Worm (Caenorhabditis elegans) whole organism, L2 larva: ENCODE results near the gene erp-44.2.

Source experiments
- C34F6.9 ChIP-seq: fragments of 150-350 bp; optimal IDR thresholded peaks from 2 replicates; lab custom pipeline; 2014; ENCODE audit warnings: missing biosample characterization, missing genetic modification characterization
- F13H6.1 ChIP-seq: sonication (generic microtip); optimal IDR thresholded peaks from 2 replicates; lab custom pipeline; 2016; ENCODE audit warnings: missing genetic modification characterization, missing compliant biosample characterization
- R02D3.7 ChIP-seq: fragments of 150-350 bp; optimal IDR thresholded peaks from 2 replicates; lab custom pipeline; 2014; ENCODE audit warnings: missing biosample characterization, missing genetic modification characterization
- Y55F3AM.14 ChIP-seq: fragments of 200-800 bp; sonication (Bioruptor generic); optimal IDR thresholded peaks from 2 replicates; lab custom pipeline; 2018; ENCODE audit warnings: mild to moderate bottlenecking, missing genetic modification characterization, missing compliant biosample characterization
- ZK546.5 ChIP-seq: sonication (generic microtip); optimal IDR thresholded peaks from 2 replicates; lab custom pipeline; 2017; ENCODE audit warnings: missing biosample characterization, missing genetic modification characterization
- alr-1 ChIP-seq: fragments of 150-350 bp; optimal IDR thresholded peaks from 2 replicates; lab custom pipeline; 2014; ENCODE audit warnings: missing biosample characterization, missing genetic modification characterization
- ama-1 ChIP-seq: fragments of 150-350 bp; optimal IDR thresholded peaks from 2 replicates; lab custom pipeline; 2018; ENCODE audit warnings: inconsistent platforms
- blmp-1 ChIP-seq: sonication (generic microtip); optimal IDR thresholded peaks from 2 replicates; lab custom pipeline; 2017; ENCODE audit warnings: missing genetic modification characterization, mild to moderate bottlenecking, missing compliant biosample characterization, antibody characterized with exemption, moderate library complexity; ENCODE audit not compliant: insufficient read depth
- ceh-16 ChIP-seq: fragments of 150-350 bp; optimal IDR thresholded peaks from 2 replicates; lab custom pipeline; 2014; ENCODE audit warnings: missing biosample characterization, missing genetic modification characterization
- ceh-82 ChIP-seq: fragments of 150-350 bp; optimal IDR thresholded peaks from 2 replicates; lab custom pipeline; 2014; ENCODE audit warnings: missing biosample characterization, missing genetic modification characterization
- crh-2 ChIP-seq: sonication (generic microtip); optimal IDR thresholded peaks from 2 replicates; lab custom pipeline; 2017; ENCODE audit warnings: missing biosample characterization, missing genetic modification characterization
- dmd-4 ChIP-seq: sonication (generic microtip); optimal IDR thresholded peaks from 2 replicates; lab custom pipeline; 2017; ENCODE audit warnings: missing biosample characterization, missing genetic modification characterization
- egl-27 ChIP-seq: sonication (generic microtip); optimal IDR thresholded peaks from 3 replicates; lab custom pipeline; 2017; ENCODE audit warnings: missing biosample characterization, missing genetic modification reagents, missing genetic modification characterization
- elt-1 ChIP-seq: fragments of 150-350 bp; optimal IDR thresholded peaks from 2 replicates; lab custom pipeline; 2014; ENCODE audit warnings: missing biosample characterization, missing genetic modification characterization
- elt-3 ChIP-seq: sonication (generic microtip); optimal IDR thresholded peaks from 2 replicates; lab custom pipeline; 2017; ENCODE audit warnings: missing biosample characterization, missing genetic modification characterization
- fos-1 ChIP-seq: fragments of 150-350 bp; optimal IDR thresholded peaks from 2 replicates; lab custom pipeline; 2014; ENCODE audit warnings: missing biosample characterization, missing genetic modification characterization
- gmeb-1 ChIP-seq: fragments of 150-350 bp; optimal IDR thresholded peaks from 2 replicates; lab custom pipeline; 2014; ENCODE audit warnings: missing biosample characterization, missing genetic modification characterization
- lin-11 ChIP-seq: fragments of 150-350 bp; sonication (generic microtip); optimal IDR thresholded peaks from 2 replicates; lab custom pipeline; 2014; ENCODE audit warnings: missing biosample characterization, missing genetic modification characterization, inconsistent platforms, mixed read lengths
- lin-13 ChIP-seq: fragments of 150-350 bp; optimal IDR thresholded peaks from 2 replicates; lab custom pipeline; 2014; ENCODE audit warnings: missing biosample characterization, missing genetic modification reagents, missing genetic modification characterization
- lin-39 ChIP-seq: fragments of 150-350 bp; optimal IDR thresholded peaks from 2 replicates; lab custom pipeline; 2014; ENCODE audit warnings: missing biosample characterization, missing genetic modification reagents, missing genetic modification characterization
- lsy-2 ChIP-seq, 2 experiments: fragments of 150-350 bp in 1 of 2; sonication (generic microtip) in 1 of 2; optimal IDR thresholded peaks; 2 replicates each; lab custom pipeline; 2014 to 2017; ENCODE audit warnings: missing biosample characterization in 2 of 2, missing genetic modification characterization in 2 of 2
- mab-5 ChIP-seq: fragments of 150-350 bp; optimal IDR thresholded peaks from 2 replicates; lab custom pipeline; 2014; ENCODE audit warnings: missing biosample characterization, missing genetic modification characterization
- mbf-1 ChIP-seq: sonication (generic microtip); optimal IDR thresholded peaks from 2 replicates; lab custom pipeline; 2017; ENCODE audit warnings: missing biosample characterization, missing genetic modification characterization
- mdl-1 ChIP-seq, 2 experiments: fragments of 150-350 bp in 1 of 2; sonication (generic microtip) in 1 of 2; optimal IDR thresholded peaks; 2 replicates each; lab custom pipeline; 2017; ENCODE audit warnings: missing biosample characterization in 2 of 2, missing genetic modification characterization in 2 of 2
- nhr-10 ChIP-seq: sonication (generic microtip); optimal IDR thresholded peaks from 2 replicates; lab custom pipeline; 2017; ENCODE audit warnings: missing biosample characterization, missing genetic modification characterization
- nhr-11 ChIP-seq: fragments of 150-350 bp; optimal IDR thresholded peaks from 2 replicates; lab custom pipeline; 2014; ENCODE audit warnings: missing biosample characterization, missing genetic modification characterization
- nhr-12 ChIP-seq: fragments of 150-350 bp; optimal IDR thresholded peaks from 2 replicates; lab custom pipeline; 2014; ENCODE audit warnings: missing biosample characterization, missing genetic modification characterization
- nhr-129 ChIP-seq: fragments of 150-350 bp; optimal IDR thresholded peaks from 2 replicates; lab custom pipeline; 2014; ENCODE audit warnings: missing biosample characterization, missing genetic modification characterization
- nhr-21 ChIP-seq: fragments of 150-350 bp; optimal IDR thresholded peaks from 2 replicates; lab custom pipeline; 2014; ENCODE audit warnings: missing biosample characterization, missing genetic modification characterization
- nhr-23 ChIP-seq: fragments of 150-350 bp; optimal IDR thresholded peaks from 2 replicates; lab custom pipeline; 2014; ENCODE audit warnings: missing biosample characterization, missing genetic modification reagents, missing genetic modification characterization
- nhr-25 ChIP-seq: fragments of 150-350 bp; sonication (generic microtip); optimal IDR thresholded peaks from 3 replicates; lab custom pipeline; 2014; ENCODE audit warnings: missing biosample characterization, missing genetic modification characterization
- nhr-6 ChIP-seq: fragments of 150-350 bp; optimal IDR thresholded peaks from 2 replicates; lab custom pipeline; 2014; ENCODE audit warnings: missing biosample characterization, missing genetic modification characterization
- nhr-77 ChIP-seq: fragments of 150-350 bp; optimal IDR thresholded peaks from 2 replicates; lab custom pipeline; 2014; ENCODE audit warnings: missing biosample characterization, missing genetic modification characterization
- peb-1 ChIP-seq: fragments of 150-350 bp; optimal IDR thresholded peaks from 2 replicates; lab custom pipeline; 2014; ENCODE audit warnings: missing biosample characterization, missing genetic modification characterization
- sem-4 ChIP-seq: fragments of 150-350 bp; optimal IDR thresholded peaks from 2 replicates; lab custom pipeline; 2014; ENCODE audit warnings: missing biosample characterization, missing genetic modification reagents, missing genetic modification characterization
- skn-1 ChIP-seq: sonication (generic microtip); optimal IDR thresholded peaks from 2 replicates; lab custom pipeline; 2017; ENCODE audit warnings: missing biosample characterization, missing genetic modification characterization
- sma-9 ChIP-seq, 2 experiments: fragments of 150-350 bp in 1 of 2; sonication (generic microtip) in 1 of 2; optimal IDR thresholded peaks; 2 replicates each; lab custom pipeline; 2014 to 2016; ENCODE audit warnings: missing genetic modification characterization in 2 of 2, mild to moderate bottlenecking in 1 of 2, missing biosample characterization in 1 of 2, missing compliant biosample characterization in 1 of 2, missing genetic modification reagents in 1 of 2, moderate library complexity in 1 of 2
- snpc-4 ChIP-seq: fragments of 150-350 bp; optimal IDR thresholded peaks from 2 replicates; lab custom pipeline; 2014; ENCODE audit warnings: missing biosample characterization, missing genetic modification characterization
- unc-39 ChIP-seq: fragments of 150-350 bp; optimal IDR thresholded peaks from 2 replicates; lab custom pipeline; 2014; ENCODE audit warnings: missing biosample characterization, missing genetic modification characterization
- unc-55 ChIP-seq: fragments of 150-350 bp; sonication (generic microtip); optimal IDR thresholded peaks from 3 replicates; lab custom pipeline; 2014; ENCODE audit warnings: missing biosample characterization, missing genetic modification reagents, missing genetic modification characterization
- unc-62 ChIP-seq: fragments of 150-350 bp; optimal IDR thresholded peaks from 2 replicates; lab custom pipeline; 2014; ENCODE audit warnings: missing biosample characterization, missing genetic modification reagents, missing genetic modification characterization
- zag-1 ChIP-seq: fragments of 150-350 bp; optimal IDR thresholded peaks from 2 replicates; lab custom pipeline; 2014; ENCODE audit warnings: missing biosample characterization, missing genetic modification characterization
- ztf-1 ChIP-seq: fragments of 200-800 bp; sonication (Bioruptor generic); conservative IDR thresholded peaks from 2 replicates; pipeline ENCODE4 v1.3.6; 2022; ENCODE audit warnings: missing genetic modification characterization, missing compliant biosample characterization
- ztf-4 ChIP-seq: fragments of 150-350 bp; optimal IDR thresholded peaks from 2 replicates; lab custom pipeline; 2014; ENCODE audit warnings: missing biosample characterization, missing genetic modification characterization

Gene erp-44.2

DNA sequence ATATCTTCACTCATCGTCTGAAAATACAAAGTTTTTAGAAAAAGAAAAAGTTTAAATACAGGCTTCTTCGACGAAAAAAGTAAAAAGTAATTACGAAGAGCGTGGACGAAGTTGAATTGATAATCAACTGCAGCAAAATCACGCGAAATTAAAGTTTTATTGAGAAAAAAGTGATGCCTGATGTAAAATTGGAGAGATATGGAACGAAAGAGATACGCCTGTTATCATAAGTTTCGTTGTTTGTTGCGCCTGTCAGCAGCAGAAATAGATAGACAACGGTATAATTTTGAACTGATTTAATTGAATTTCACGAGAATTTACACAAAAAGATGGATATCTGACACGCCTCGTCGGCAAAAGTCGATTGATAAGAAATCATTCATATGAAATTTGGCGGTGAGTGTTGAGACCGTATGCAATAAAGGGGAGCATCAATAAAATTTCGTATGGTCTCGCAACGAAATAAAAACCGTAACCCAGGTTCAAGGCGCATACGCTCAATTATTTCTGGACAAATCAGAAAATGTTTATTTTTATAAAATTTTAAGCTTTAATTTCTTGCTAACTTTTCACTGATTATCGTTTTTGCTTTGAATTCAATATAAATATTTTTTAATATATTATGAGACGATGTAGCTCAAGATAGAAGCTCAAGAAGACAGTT lies 5.1 kb downstream of the erp-44.2 start, which contains the start of gene C06A6.4:
Gene C06A6.4, minus strand, starts transcription at position 24 of the 664 bp plus-strand sequence.
- no peak for TF ChIP-seq mab-5
- no peak for TF ChIP-seq elt-3 (tag; lab: Kevin White, UChicago)
- TF ChIP-seq skn-1 (tag; lab: Kevin White, UChicago): no peak
- TF ChIP-seq ZK546.5 (tag; lab: Kevin White, UChicago): no peak
- no peak for TF ChIP-seq peb-1 (tag; lab: Kevin White, UChicago)
- peak; percentile 14 for TF ChIP-seq fos-1 (tag; lab: Kevin White, UChicago)
- TF ChIP-seq R02D3.7: no peak
- TF ChIP-seq C34F6.9 (tag; lab: Kevin White, UChicago): no peak
- TF ChIP-seq nhr-23: no peak

- TF ChIP-seq alr-1 (tag; lab: Kevin White, UChicago) (no peak), unc-55 (no peak), ztf-4 (tag; lab: Kevin White, UChicago) (no peak), ZK546.5 (tag; lab: Kevin White, UChicago) (no peak), nhr-25 (tag; lab: Kevin White, UChicago) (peak; percentile 54), sem-4 (no peak), egl-27 (tag; lab: Kevin White, UChicago) (peak; percentile 7)
These were observed 9.8 kb downstream of the erp-44.2 start for ce11 chrIV:7824649-7825048.

- TF ChIP-seq crh-2 (no peak), lsy-2 (tag; optimal IDR thresholded peaks at IDR 0.05; lab: Kevin White, UChicago) (no peak), Y55F3AM.14 (no peak), ceh-82 (tag; lab: Kevin White, UChicago) (no peak), elt-1 (tag; lab: Kevin White, UChicago) (no peak), ztf-1 (no peak), nhr-25 (tag; lab: Kevin White, UChicago) (no peak), lin-39 (tag; lab: Kevin White, UChicago) (no peak), dmd-4 (no peak), ceh-16 (tag; lab: Kevin White, UChicago) (no peak), nhr-10 (no peak), ZK546.5 (tag; lab: Kevin White, UChicago) (no peak), unc-39 (tag; lab: Kevin White, UChicago) (no peak)
These were observed 12.0 kb downstream of the erp-44.2 start, which contains the start of gene T14A8.2 for ce11 chrIV:7822524-7822923. Gene T14A8.2 (minus strand): TSS chrIV:7822624.

DNA sequence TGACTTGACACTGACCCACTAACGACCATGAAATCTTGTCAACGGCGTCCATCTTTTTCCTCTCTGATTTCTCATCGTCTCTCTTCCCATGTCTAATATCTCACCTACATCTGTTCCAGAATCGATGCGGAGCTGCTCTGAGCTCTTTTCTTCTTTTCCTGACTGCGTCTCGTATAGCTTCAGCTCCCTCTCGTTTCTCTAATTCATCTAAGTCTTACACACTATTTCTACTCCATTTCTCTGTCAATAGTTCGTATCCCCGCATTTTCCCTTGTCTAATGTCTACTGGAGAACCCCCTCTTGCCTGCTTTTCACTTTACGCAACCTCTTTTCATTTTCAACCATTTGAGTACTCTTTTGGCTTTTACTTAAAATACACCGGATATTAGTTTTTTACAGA lies 16.6 kb downstream of the erp-44.2 start, which contains the start of gene ric-3:
Gene ric-3, plus strand, starts transcription at position 400 of the 400 bp plus-strand sequence.
- no peak for TF ChIP-seq R02D3.7
- TF ChIP-seq egl-27 (tag; lab: Kevin White, UChicago): peak; percentile 42
- peak; percentile 72 for TF ChIP-seq nhr-6 (tag; lab: Kevin White, UChicago)
- TF ChIP-seq sem-4: peak; percentile 71
- no peak for TF ChIP-seq nhr-77 (tag; lab: Kevin White, UChicago)
- no peak for TF ChIP-seq blmp-1 (tag; lab: Kevin White, UChicago)
- TF ChIP-seq mbf-1 (tag; lab: Kevin White, UChicago): no peak
- TF ChIP-seq snpc-4 (tag; lab: Kevin White, UChicago): peak; percentile 36
- TF ChIP-seq mab-5: peak; percentile 45
- TF ChIP-seq nhr-12: no peak
- no peak for TF ChIP-seq unc-62 (GFP tag; lab: Kevin White, UChicago)
- no peak for TF ChIP-seq nhr-11 (tag; lab: Kevin White, UChicago)
- TF ChIP-seq skn-1 (tag; lab: Kevin White, UChicago): no peak
- no peak for TF ChIP-seq ztf-4 (tag; lab: Kevin White, UChicago)
- peak; percentile 75 for TF ChIP-seq zag-1 (tag; lab: Kevin White, UChicago)
- TF ChIP-seq mdl-1 (tag; optimal IDR thresholded peaks at IDR 0.05; lab: Kevin White, UChicago): peak in 1 of 2 experiments; percentile 10
- TF ChIP-seq peb-1 (tag; lab: Kevin White, UChicago): no peak
- peak; percentile 93 for TF ChIP-seq C34F6.9 (tag; lab: Kevin White, UChicago)
- TF ChIP-seq unc-39 (tag; lab: Kevin White, UChicago): no peak
- peak; percentile 54 for TF ChIP-seq lin-11 (tag; lab: Kevin White, UChicago)
- peak; percentile 89 for TF ChIP-seq unc-55
- TF ChIP-seq nhr-10: no peak
- TF ChIP-seq ceh-16 (tag; lab: Kevin White, UChicago): no peak
- peak; percentile 15 to 79 for TF ChIP-seq lsy-2 (tag; optimal IDR thresholded peaks at IDR 0.05; lab: Kevin White, UChicago)
- peak; percentile 38 for TF ChIP-seq fos-1 (tag; lab: Kevin White, UChicago)
- no peak for TF ChIP-seq gmeb-1 (tag; lab: Kevin White, UChicago)
- TF ChIP-seq ama-1 (lab: Kevin White, UChicago): no peak
- TF ChIP-seq sma-9 (GFP tag; optimal IDR thresholded peaks at IDR 0.05; lab: Kevin White, UChicago): peak; percentile 86
- TF ChIP-seq sma-9 (tag; optimal IDR thresholded peaks at IDR 0.05; lab: Kevin White, UChicago): no peak
- TF ChIP-seq dmd-4: no peak
- TF ChIP-seq nhr-25 (tag; lab: Kevin White, UChicago): no peak
- no peak for TF ChIP-seq ZK546.5 (tag; lab: Kevin White, UChicago)
- peak; percentile 84 for TF ChIP-seq nhr-129 (tag; lab: Kevin White, UChicago)
- TF ChIP-seq nhr-21 (tag; lab: Kevin White, UChicago): peak; percentile 26
- TF ChIP-seq ceh-82 (tag; lab: Kevin White, UChicago): no peak
- peak; percentile 26 for TF ChIP-seq lin-13 (GFP tag; lab: Kevin White, UChicago)
- no peak for TF ChIP-seq lin-39 (tag; lab: Kevin White, UChicago)
- peak; percentile 68 for TF ChIP-seq crh-2
- TF ChIP-seq F13H6.1 (tag; lab: Kevin White, UChicago): peak; percentile 84
